Fruit fly (Drosophila melanogaster): ENCODE measurements around the gene CG17032.
A peak's percentile ranks its signal among the peaks of the same experiment; 100 is the strongest.

The CG17032 gene

DNA sequence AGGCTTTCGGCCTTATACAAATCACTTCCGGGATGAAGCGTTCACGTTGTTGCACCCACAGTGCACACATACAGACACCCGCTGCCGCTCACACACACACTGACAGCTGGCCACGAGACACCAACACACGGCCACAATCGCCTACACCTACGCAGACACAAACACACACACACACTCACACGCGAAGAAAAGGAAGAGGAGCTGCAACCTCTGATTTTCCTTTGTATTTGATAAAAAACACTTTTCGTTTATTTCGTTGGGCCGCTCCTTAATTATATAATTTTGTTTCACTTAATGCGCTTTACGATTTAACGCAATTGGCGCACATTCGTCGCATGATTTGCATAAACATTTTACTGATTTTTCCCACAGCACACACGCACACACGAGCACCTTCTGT, 34.3 kb upstream of the CG17032 start:
- no peak for TF ChIP-seq Eip75B (GFP tag; optimal IDR thresholded peaks at IDR 0.05)
- no peak for TF ChIP-seq Ets96B (tag; optimal IDR thresholded peaks at IDR 0.05)
- no peak for TF ChIP-seq CG8119 (GFP tag; IDR thresholded peaks at IDR 0.05)
- TF ChIP-seq eg (GFP tag; IDR thresholded peaks at IDR 0.05) = 0 out of 3 replicates have a peak, but pooled peaks have one; percentile 19
- TF ChIP-seq dac (GFP tag; optimal IDR thresholded peaks at IDR 0.05) = no peak
- no peak for TF ChIP-seq CG4318 (GFP tag; optimal IDR thresholded peaks at IDR 0.05)
- TF ChIP-seq Eip93F (GFP tag; optimal IDR thresholded peaks at IDR 0.05) = no peak

- TF ChIP-seq Eip75B (GFP tag; optimal IDR thresholded peaks at IDR 0.05) = no peak
- TF ChIP-seq svp (GFP tag) = no peak
- TF ChIP-seq CG34406 (GFP tag; optimal IDR thresholded peaks at IDR 0.05) = peak; percentile 58
- peak; percentile 61 for TF ChIP-seq OdsH (GFP tag; optimal IDR thresholded peaks at IDR 0.05)
- peak; percentile 60 for TF ChIP-seq dac (GFP tag; optimal IDR thresholded peaks at IDR 0.05)
- peak; percentile 52 for TF ChIP-seq CG10669 (GFP tag; optimal IDR thresholded peaks at IDR 0.05)
- no peak for TF ChIP-seq Eip93F (GFP tag; optimal IDR thresholded peaks at IDR 0.05)
- TF ChIP-seq CG6792 (GFP tag; optimal IDR thresholded peaks at IDR 0.05) = peak; percentile 14
- TF ChIP-seq achi (GFP tag; optimal IDR thresholded peaks at IDR 0.05) = peak; percentile 59
- no peak for TF ChIP-seq CG8319 (GFP tag; optimal IDR thresholded peaks at IDR 0.05)
- no peak for TF ChIP-seq cyc (GFP tag; optimal IDR thresholded peaks at IDR 0.05)
- TF ChIP-seq Ets96B (tag; optimal IDR thresholded peaks at IDR 0.05) = peak; percentile 52
- TF ChIP-seq Ets21C (GFP tag; optimal IDR thresholded peaks at IDR 0.05) = no peak
- peak; percentile 78 for TF ChIP-seq Hr4 (GFP tag; optimal IDR thresholded peaks at IDR 0.05)
- TF ChIP-seq vri (GFP tag; optimal IDR thresholded peaks at IDR 0.05) = no peak
- TF ChIP-seq Eip78C (GFP tag) = peak; percentile 86
- peak; percentile 53 for TF ChIP-seq CG7368 (GFP tag; optimal IDR thresholded peaks at IDR 0.05)
- TF ChIP-seq CG1621 (tag; optimal IDR thresholded peaks at IDR 0.05) = peak; percentile 23
- peak; percentile 22 for TF ChIP-seq CG8632 (GFP tag; optimal IDR thresholded peaks at IDR 0.05)
- peak; percentile 10 for TF ChIP-seq dsx (GFP tag; optimal IDR thresholded peaks at IDR 0.05; ENCODE audit: poor library complexity, severe bottlenecking)
- peak; percentile 45 for TF ChIP-seq CG3919 (GFP tag; optimal IDR thresholded peaks at IDR 0.05)
- TF ChIP-seq CG4318 (GFP tag; optimal IDR thresholded peaks at IDR 0.05) = peak; percentile 65
- peak; percentile 80 for TF ChIP-seq eg (GFP tag; IDR thresholded peaks at IDR 0.05)
- peak; percentile 75 for TF ChIP-seq CG8119 (GFP tag; IDR thresholded peaks at IDR 0.05)
- peak; percentile 14 to 47 for TF ChIP-seq ss (GFP tag; optimal IDR thresholded peaks at IDR 0.05)
- peak; percentile 50 for TF ChIP-seq acj6 (GFP tag; optimal IDR thresholded peaks at IDR 0.05)
- TF ChIP-seq Blimp-1 (GFP tag; optimal IDR thresholded peaks at IDR 0.05) = no peak
- peak; percentile 54 for TF ChIP-seq CG10631 (GFP tag; optimal IDR thresholded peaks at IDR 0.05)
- TF ChIP-seq Lpt (GFP tag; optimal IDR thresholded peaks at IDR 0.05) = peak; percentile 35
- TF ChIP-seq CG3032 (tag; optimal IDR thresholded peaks at IDR 0.05) = peak; percentile 59
- TF ChIP-seq Sox14 (GFP tag; optimal IDR thresholded peaks at IDR 0.05) = peak; percentile 1
- no peak for TF ChIP-seq CG6854 (GFP tag; optimal IDR thresholded peaks at IDR 0.05)
- TF ChIP-seq CG32006 (GFP tag; optimal IDR thresholded peaks at IDR 0.05) = peak; percentile 80
- TF ChIP-seq CG31627 (GFP tag; optimal IDR thresholded peaks at IDR 0.05) = peak; percentile 18
- TF ChIP-seq fd85E (GFP tag; optimal IDR thresholded peaks at IDR 0.05) = no peak
- peak; percentile 19 for TF ChIP-seq spab (GFP tag; optimal IDR thresholded peaks at IDR 0.05)
- peak; percentile 37 for TF ChIP-seq pdm3 (GFP tag; optimal IDR thresholded peaks at IDR 0.05)
- TF ChIP-seq CG15336 (GFP tag; IDR thresholded peaks at IDR 0.05) = peak; percentile 80
- no peak for TF ChIP-seq topi (GFP tag; optimal IDR thresholded peaks at IDR 0.05)
- peak; percentile 62 for TF ChIP-seq Gug (GFP tag; IDR thresholded peaks at IDR 0.05)
- peak; percentile 68 for TF ChIP-seq CG6163 (GFP tag; IDR thresholded peaks at IDR 0.05)
- peak; percentile 55 for TF ChIP-seq CG11294 (GFP tag; IDR thresholded peaks at IDR 0.05)
- TF ChIP-seq Hr39 (GFP tag; optimal IDR thresholded peaks at IDR 0.05) = peak; percentile 11
- peak; percentile 69 for TF ChIP-seq fkh (GFP tag; optimal IDR thresholded peaks at IDR 0.05)
- TF ChIP-seq net (GFP tag; optimal IDR thresholded peaks at IDR 0.05) = peak; percentile 57
- peak; percentile 50 for TF ChIP-seq CG16779 (tag; optimal IDR thresholded peaks at IDR 0.05)
- TF ChIP-seq Smox (GFP tag; optimal IDR thresholded peaks at IDR 0.05) = peak; percentile 25
- no peak for TF ChIP-seq CG11902 (GFP tag; optimal IDR thresholded peaks at IDR 0.05)
These were observed 33.7 kb upstream of the CG17032 start, which contains the start of gene sff for dm6 chr3L:15924811-15925437. sff (minus strand) TSS chr3L:15924861.
